Fruit fly (Drosophila melanogaster) whole organism, wandering third instar larva: ENCODE data around the gene Smn.

Experiments used
- Abd-B ChIP-seq: fragments of >200 bp; optimal IDR thresholded peaks from 2 replicates; lab custom pipeline; 2017; ENCODE audit warnings: missing biosample characterization, missing genetic modification characterization
- CG32264 ChIP-seq: fragments of 200-800 bp; sonication (Bioruptor generic); optimal IDR thresholded peaks from 2 replicates; lab custom pipeline; 2016; ENCODE audit warnings: missing biosample characterization, missing genetic modification characterization
- CG9705 ChIP-seq: fragments of 200-800 bp; sonication (Bioruptor generic); optimal IDR thresholded peaks from 2 replicates; lab custom pipeline; 2018; ENCODE audit warnings: missing biosample characterization, mild to moderate bottlenecking, missing genetic modification characterization
- CrebA ChIP-seq: fragments of 200-800 bp; sonication (Bioruptor generic); optimal IDR thresholded peaks from 2 replicates; lab custom pipeline; 2016; ENCODE audit warnings: missing biosample characterization, mild to moderate bottlenecking, missing genetic modification characterization, borderline replicate concordance
- Dfd ChIP-seq: fragments of >200 bp; optimal IDR thresholded peaks from 2 replicates; lab custom pipeline; 2017; ENCODE audit warnings: missing biosample characterization, missing genetic modification characterization
- Dif ChIP-seq: fragments of 200-275, 200-300 bp; sonication (Bioruptor generic); optimal IDR thresholded peaks from 2 replicates; lab custom pipeline; 2018; ENCODE audit warnings: missing biosample characterization, missing genetic modification characterization; ENCODE audit not compliant: partially characterized antibody
- GATAd ChIP-seq: sonication (Bioruptor generic); optimal IDR thresholded peaks from 2 replicates; lab custom pipeline; 2016; ENCODE audit warnings: missing biosample characterization, missing genetic modification characterization
- HLH106 ChIP-seq: fragments of 200-800 bp; optimal IDR thresholded peaks from 3 replicates; lab custom pipeline; 2019; ENCODE audit warnings: missing biosample characterization, mild to moderate bottlenecking, missing genetic modification characterization, moderate library complexity
- Hnf4 ChIP-seq: fragments of 200-800 bp; sonication (Bioruptor generic); optimal IDR thresholded peaks from 2 replicates; lab custom pipeline; 2016; ENCODE audit warnings: missing biosample characterization, mild to moderate bottlenecking, missing genetic modification characterization
- Hr78 ChIP-seq: fragments of >200 bp; optimal IDR thresholded peaks from 2 replicates; lab custom pipeline; 2017; ENCODE audit warnings: missing biosample characterization, missing genetic modification characterization
- Hr83 ChIP-seq: fragments of 200-300 bp; sonication (Bioruptor generic); optimal IDR thresholded peaks from 2 replicates; lab custom pipeline; 2016; ENCODE audit warnings: missing biosample characterization, mild to moderate bottlenecking, missing genetic modification characterization, moderate library complexity; ENCODE audit not compliant: poor library complexity, severe bottlenecking
- Jra ChIP-seq: sonication (Bioruptor generic); optimal IDR thresholded peaks from 2 replicates; lab custom pipeline; 2016; ENCODE audit warnings: missing biosample characterization, missing genetic modification characterization
- Mio ChIP-seq: sonication (Bioruptor generic); optimal IDR thresholded peaks from 2 replicates; lab custom pipeline; 2016; ENCODE audit warnings: missing biosample characterization, missing genetic modification characterization
- Myc ChIP-seq: fragments of >200 bp; optimal IDR thresholded peaks from 2 replicates; lab custom pipeline; 2017
- N ChIP-seq: fragments of >200 bp; optimal IDR thresholded peaks from 2 replicates; lab custom pipeline; 2018; ENCODE audit warnings: missing biosample characterization, missing external identifiers, missing genetic modification characterization
- OdsH ChIP-seq: fragments of 200-800 bp; sonication (Bioruptor generic); optimal IDR thresholded peaks from 2 replicates; lab custom pipeline; 2016; ENCODE audit warnings: missing biosample characterization, mild to moderate bottlenecking, missing genetic modification characterization
- Rel ChIP-seq, 2 experiments: fragments of 200-800 bp; sonication (Bioruptor generic) in 1 of 2; optimal IDR thresholded peaks; 2 replicates in 1 of 2; 3 replicates in 1 of 2; lab custom pipeline; 2016 to 2019; ENCODE audit warnings: mild to moderate bottlenecking in 2 of 2, missing biosample characterization in 2 of 2, missing genetic modification characterization in 2 of 2, moderate library complexity in 1 of 2
- Sp1 ChIP-seq: fragments of 200-800 bp; sonication (Bioruptor generic); optimal IDR thresholded peaks from 3 replicates; lab custom pipeline; 2019; ENCODE audit warnings: missing biosample characterization, mild to moderate bottlenecking, missing genetic modification characterization, moderate library complexity
- Vsx2 ChIP-seq: fragments of 200-300, 225-300 bp; sonication (Bioruptor generic); optimal IDR thresholded peaks from 2 replicates; lab custom pipeline; 2018; ENCODE audit warnings: missing biosample characterization, missing genetic modification characterization; ENCODE audit not compliant: partially characterized antibody
- br ChIP-seq: fragments of 200-800 bp; sonication (Bioruptor generic); optimal IDR thresholded peaks from 2 replicates; lab custom pipeline; 2016; ENCODE audit warnings: missing biosample characterization, missing genetic modification characterization
- brk ChIP-seq: fragments of 200-800 bp; sonication (Bioruptor generic); optimal IDR thresholded peaks from 2 replicates; lab custom pipeline; 2016; ENCODE audit warnings: missing biosample characterization, mild to moderate bottlenecking, missing genetic modification characterization
- dl ChIP-seq, 2 experiments: fragments of 175-275, 200-275 bp in 1 of 2; fragments of 200-275 bp in 1 of 2; sonication (Bioruptor generic); optimal IDR thresholded peaks; lab custom pipeline; 2018; ENCODE audit warnings: mild to moderate bottlenecking in 2 of 2, missing biosample characterization in 2 of 2, missing genetic modification characterization in 2 of 2, moderate library complexity in 2 of 2; ENCODE audit not compliant: partially characterized antibody in 2 of 2, insufficient read depth in 1 of 2
- dmrt93B ChIP-seq: fragments of 200-800 bp; sonication (Bioruptor generic); optimal IDR thresholded peaks from 2 replicates; lab custom pipeline; 2018; ENCODE audit warnings: missing biosample characterization, mild to moderate bottlenecking, missing genetic modification characterization
- dsf ChIP-seq: sonication (Bioruptor generic); optimal IDR thresholded peaks from 2 replicates; lab custom pipeline; 2016; ENCODE audit warnings: missing biosample characterization, missing genetic modification characterization, borderline replicate concordance
- ey ChIP-seq: fragments of 200-800 bp; sonication (Bioruptor generic); optimal IDR thresholded peaks from 2 replicates; lab custom pipeline; 2016; ENCODE audit warnings: missing biosample characterization, missing genetic modification characterization
- foxo ChIP-seq, 2 experiments: fragments of 200-800 bp; sonication (Bioruptor generic); optimal IDR thresholded peaks; 2 replicates in 1 of 2; 3 replicates in 1 of 2; lab custom pipeline; 2016 to 2017; ENCODE audit warnings: missing biosample characterization in 2 of 2, missing genetic modification characterization in 2 of 2
- fru ChIP-seq: fragments of 200-800 bp; sonication (Bioruptor generic); optimal IDR thresholded peaks from 3 replicates; lab custom pipeline; 2016; ENCODE audit warnings: missing biosample characterization, mild to moderate bottlenecking, missing genetic modification characterization
- h ChIP-seq: fragments of 200-800 bp; sonication (Bioruptor generic); optimal IDR thresholded peaks from 3 replicates; lab custom pipeline; 2016; ENCODE audit warnings: missing biosample characterization, mild to moderate bottlenecking, missing genetic modification characterization
- jim ChIP-seq: fragments of 175-275, 200-325 bp; sonication (Bioruptor generic); optimal IDR thresholded peaks from 2 replicates; lab custom pipeline; 2016; ENCODE audit warnings: missing biosample characterization, mild to moderate bottlenecking, missing genetic modification characterization
- lola ChIP-seq: fragments of >200 bp; optimal IDR thresholded peaks from 2 replicates; lab custom pipeline; 2017; ENCODE audit warnings: missing biosample characterization, missing genetic modification characterization
- pan ChIP-seq: fragments of >200 bp; optimal IDR thresholded peaks from 2 replicates; lab custom pipeline; 2017
- psq ChIP-seq: fragments of 200-800 bp; sonication (Bioruptor generic); optimal IDR thresholded peaks from 3 replicates; lab custom pipeline; 2017; ENCODE audit warnings: missing biosample characterization, mild to moderate bottlenecking, missing genetic modification characterization, moderate library complexity
- rgr ChIP-seq: fragments of 200-800 bp; sonication (Bioruptor generic); optimal IDR thresholded peaks from 3 replicates; lab custom pipeline; 2016; ENCODE audit warnings: missing biosample characterization, mild to moderate bottlenecking, missing genetic modification characterization
- sage ChIP-seq: fragments of 200-800 bp; sonication (Bioruptor generic); optimal IDR thresholded peaks from 2 replicates; lab custom pipeline; 2016; ENCODE audit warnings: missing biosample characterization, mild to moderate bottlenecking, missing genetic modification characterization
- sv ChIP-seq: fragments of 200-800 bp; sonication (Bioruptor generic); optimal IDR thresholded peaks from 3 replicates; lab custom pipeline; 2016; ENCODE audit warnings: missing biosample characterization, missing genetic modification characterization
- tai ChIP-seq: sonication (Bioruptor generic); optimal IDR thresholded peaks from 2 replicates; lab custom pipeline; 2016; ENCODE audit warnings: missing biosample characterization, missing genetic modification characterization
- usp ChIP-seq: fragments of >200 bp; optimal IDR thresholded peaks from 2 replicates; lab custom pipeline; 2017; ENCODE audit warnings: missing biosample characterization, missing genetic modification characterization
- woc ChIP-seq: sonication (Bioruptor generic); optimal IDR thresholded peaks from 2 replicates; lab custom pipeline; 2016; ENCODE audit warnings: missing biosample characterization, mild to moderate bottlenecking, missing genetic modification characterization

Gene Smn

dm6 chr3L:16582678-16583315, 1.4 kb upstream of the Smn start, which contains the start of gene Rpn12:
Gene Rpn12 (plus strand): TSS chr3L:16583028.
- no peak for TF ChIP-seq psq
- TF ChIP-seq woc (GFP tag; lab: Kevin White, UChicago): peak; percentile 45
- no peak for TF ChIP-seq sage (GFP tag; lab: Kevin White, UChicago)
- TF ChIP-seq HLH106 (tag; lab: Kevin White, UChicago): peak; percentile 65
- no peak for TF ChIP-seq Rel (GFP tag; optimal IDR thresholded peaks at IDR 0.05; lab: Kevin White, UChicago)
- peak; percentile 50 for TF ChIP-seq Rel (tag; optimal IDR thresholded peaks at IDR 0.05; lab: Kevin White, UChicago)
- no peak for TF ChIP-seq Mio (GFP tag; lab: Kevin White, UChicago)
- TF ChIP-seq Jra (GFP tag; lab: Kevin White, UChicago): peak; percentile 27
- no peak for TF ChIP-seq dl (GFP tag; optimal IDR thresholded peaks at IDR 0.05; lab: Kevin White, UChicago; ENCODE audit: insufficient read depth in 1 of 2, partially characterized antibody in 2 of 2)
- TF ChIP-seq lola: no peak
- no peak for TF ChIP-seq dmrt93B
- no peak for TF ChIP-seq jim (GFP tag; lab: Kevin White, UChicago)
- no peak for TF ChIP-seq Hr78 (GFP tag; lab: Kevin White, UChicago)
- TF ChIP-seq h (GFP tag; lab: Kevin White, UChicago): peak; percentile 49
- no peak for TF ChIP-seq CrebA (GFP tag; lab: Kevin White, UChicago)
- no peak for TF ChIP-seq N (GFP tag; lab: Kevin White, UChicago)
- peak; percentile 42 for TF ChIP-seq Sp1 (GFP tag; lab: Kevin White, UChicago)
- TF ChIP-seq sv (GFP tag; lab: Kevin White, UChicago): no peak
- TF ChIP-seq tai (GFP tag; lab: Kevin White, UChicago): no peak
- peak; percentile 29 for TF ChIP-seq Hr83 (GFP tag; lab: Kevin White, UChicago)
- no peak for TF ChIP-seq brk (GFP tag; lab: Kevin White, UChicago)
- peak in 1 of 2 experiments; percentile 58 for TF ChIP-seq foxo (GFP tag; optimal IDR thresholded peaks at IDR 0.05; lab: Kevin White, UChicago)
- no peak for TF ChIP-seq usp
- no peak for TF ChIP-seq pan (lab: Kevin White, UChicago)
- peak; percentile 22 for TF ChIP-seq rgr (GFP tag; lab: Kevin White, UChicago)
- peak; percentile 22 for TF ChIP-seq br (GFP tag; lab: Kevin White, UChicago)
- peak; percentile 29 for TF ChIP-seq dsf (GFP tag; lab: Kevin White, UChicago)
- TF ChIP-seq fru (GFP tag; lab: Kevin White, UChicago): peak; percentile 45
- no peak for TF ChIP-seq OdsH (GFP tag; lab: Kevin White, UChicago)
- TF ChIP-seq GATAd: no peak
- TF ChIP-seq Dfd (GFP tag; lab: Kevin White, UChicago): no peak
- no peak for TF ChIP-seq Dif (GFP tag; lab: Kevin White, UChicago)
- peak; percentile 33 for TF ChIP-seq ey (GFP tag; lab: Kevin White, UChicago)
- peak; percentile 15 for TF ChIP-seq Myc (lab: Kevin White, UChicago)
- peak; percentile 12 for TF ChIP-seq CG9705 (GFP tag; lab: Kevin White, UChicago)
- no peak for TF ChIP-seq Vsx2 (GFP tag; lab: Kevin White, UChicago)
- TF ChIP-seq Abd-B: no peak
- no peak for TF ChIP-seq Hnf4 (GFP tag; lab: Kevin White, UChicago)
- no peak for TF ChIP-seq CG32264 (GFP tag; lab: Kevin White, UChicago)

dm6 chr3L:16580049-16580448, 1.3 kb downstream of the Smn start, which contains the start of gene nxf2:
Gene nxf2 (minus strand): TSS chr3L:16580306.
- TF ChIP-seq ey (GFP tag; lab: Kevin White, UChicago): no peak
- peak; percentile 14 for TF ChIP-seq HLH106 (tag; lab: Kevin White, UChicago)
- TF ChIP-seq Vsx2 (GFP tag; lab: Kevin White, UChicago): no peak
- TF ChIP-seq Mio (GFP tag; lab: Kevin White, UChicago): no peak
- TF ChIP-seq Hnf4 (GFP tag; lab: Kevin White, UChicago): peak; percentile 42
- TF ChIP-seq brk (GFP tag; lab: Kevin White, UChicago): no peak
- TF ChIP-seq lola: no peak
- no peak for TF ChIP-seq CG32264 (GFP tag; lab: Kevin White, UChicago)
- TF ChIP-seq h (GFP tag; lab: Kevin White, UChicago): no peak
- TF ChIP-seq Sp1 (GFP tag; lab: Kevin White, UChicago): no peak
- no peak for TF ChIP-seq usp
- TF ChIP-seq tai (GFP tag; lab: Kevin White, UChicago): no peak
